Worm (Caenorhabditis elegans) whole organism, mixed stage, embryonic: Measurements from ENCODE around the gene F31E8.4.

ENCODE experiments used
- bed-3 ChIP-seq: fragments of 200-800 bp; sonication (Bioruptor generic); optimal IDR thresholded peaks from 3 replicates; lab custom pipeline; 2018; ENCODE audit warnings: mild to moderate bottlenecking, missing genetic modification characterization, moderate library complexity, missing compliant biosample characterization
- ceh-39 ChIP-seq: fragments of 150-350 bp; optimal IDR thresholded peaks from 2 replicates; lab custom pipeline; 2014; ENCODE audit warnings: missing biosample characterization, missing genetic modification characterization
- ceh-83 ChIP-seq: fragments of 200-800 bp; sonication (Bioruptor generic); optimal IDR thresholded peaks from 2 replicates; lab custom pipeline; 2018; ENCODE audit warnings: mild to moderate bottlenecking, missing genetic modification characterization, missing compliant biosample characterization
- ces-1 ChIP-seq: fragments of 150-350 bp; optimal IDR thresholded peaks from 2 replicates; lab custom pipeline; 2014; ENCODE audit warnings: missing biosample characterization, missing genetic modification reagents, missing genetic modification characterization
- cnd-1 ChIP-seq: fragments of 200-800 bp; sonication (Bioruptor generic); optimal IDR thresholded peaks from 2 replicates; lab custom pipeline; 2018; ENCODE audit warnings: mild to moderate bottlenecking, missing genetic modification characterization, missing compliant biosample characterization
- drap-1 ChIP-seq: fragments of 200-800 bp; sonication (Bioruptor generic); optimal IDR thresholded peaks from 3 replicates; lab custom pipeline; 2018; ENCODE audit warnings: mild to moderate bottlenecking, missing genetic modification characterization, missing compliant biosample characterization
- elt-1 ChIP-seq: sonication (generic microtip); optimal IDR thresholded peaks from 2 replicates; lab custom pipeline; 2017; ENCODE audit warnings: missing genetic modification characterization, mild to moderate bottlenecking, missing compliant biosample characterization, antibody characterized with exemption, moderate library complexity, borderline replicate concordance; ENCODE audit not compliant: insufficient read depth
- flh-1 ChIP-seq: fragments of 200-800 bp; sonication (Bioruptor generic); optimal IDR thresholded peaks from 2 replicates; lab custom pipeline; 2018; ENCODE audit warnings: mild to moderate bottlenecking, missing genetic modification characterization, moderate library complexity, missing compliant biosample characterization
- ham-2 ChIP-seq: fragments of 200-800 bp; sonication (Bioruptor generic); optimal IDR thresholded peaks from 2 replicates; lab custom pipeline; 2018; ENCODE audit warnings: mild to moderate bottlenecking, missing genetic modification characterization, missing compliant biosample characterization
- hlh-1 ChIP-seq: fragments of 150-350 bp; optimal IDR thresholded peaks from 2 replicates; lab custom pipeline; 2014; ENCODE audit warnings: missing biosample characterization, missing genetic modification reagents, missing genetic modification characterization
- lin-32 ChIP-seq: fragments of 200-800 bp; sonication (Bioruptor generic); optimal IDR thresholded peaks from 2 replicates; lab custom pipeline; 2018; ENCODE audit warnings: mild to moderate bottlenecking, missing genetic modification characterization, missing compliant biosample characterization
- mep-1 ChIP-seq: fragments of 150-350 bp; optimal IDR thresholded peaks from 2 replicates; lab custom pipeline; 2017; ENCODE audit warnings: missing biosample characterization, missing genetic modification reagents, missing genetic modification characterization, inconsistent platforms
- mls-2 ChIP-seq: sonication (generic microtip); optimal IDR thresholded peaks from 2 replicates; lab custom pipeline; 2016; ENCODE audit warnings: mild to moderate bottlenecking, missing genetic modification characterization, moderate library complexity, missing compliant biosample characterization
- nhr-2 ChIP-seq: fragments of 150-350 bp; optimal IDR thresholded peaks from 2 replicates; lab custom pipeline; 2014; ENCODE audit warnings: missing biosample characterization, missing genetic modification characterization
- nhr-237 ChIP-seq: fragments of 150-350 bp; optimal IDR thresholded peaks from 2 replicates; lab custom pipeline; 2014; ENCODE audit warnings: missing biosample characterization, missing genetic modification characterization
- nhr-76 ChIP-seq: sonication (generic microtip); optimal IDR thresholded peaks from 2 replicates; lab custom pipeline; 2017; ENCODE audit warnings: missing biosample characterization, missing genetic modification characterization
- pha-4 ChIP-seq: fragments of 150-350 bp; optimal IDR thresholded peaks from 2 replicates; lab custom pipeline; 2018; ENCODE audit warnings: missing biosample characterization, missing genetic modification reagents, missing genetic modification characterization
- sem-2 ChIP-seq: fragments of 200-800 bp; sonication (Bioruptor generic); optimal IDR thresholded peaks from 2 replicates; lab custom pipeline; 2018; ENCODE audit warnings: mild to moderate bottlenecking, missing genetic modification characterization, missing compliant biosample characterization
- snpc-4 ChIP-seq: fragments of 150-350 bp; optimal IDR thresholded peaks from 2 replicates; lab custom pipeline; 2014; ENCODE audit warnings: missing biosample characterization, missing genetic modification characterization
- sptf-1 ChIP-seq: sonication (generic microtip); optimal IDR thresholded peaks from 2 replicates; lab custom pipeline; 2017; ENCODE audit warnings: mild to moderate bottlenecking, missing genetic modification characterization, moderate library complexity, missing compliant biosample characterization
- unc-120 ChIP-seq: sonication (generic microtip); optimal IDR thresholded peaks from 2 replicates; lab custom pipeline; 2017; ENCODE audit warnings: missing genetic modification characterization, missing compliant biosample characterization; ENCODE audit not compliant: poor library complexity, severe bottlenecking
- unc-39 ChIP-seq: fragments of 150-350 bp; optimal IDR thresholded peaks from 2 replicates; lab custom pipeline; 2014; ENCODE audit warnings: missing biosample characterization, missing genetic modification characterization
- unc-62 ChIP-seq: fragments of 150-350 bp; optimal IDR thresholded peaks from 2 replicates; lab custom pipeline; 2014; ENCODE audit warnings: missing biosample characterization, missing genetic modification reagents, missing genetic modification characterization
- zip-8 ChIP-seq: fragments of 150-350 bp; optimal IDR thresholded peaks from 2 replicates; lab custom pipeline; 2014; ENCODE audit warnings: missing biosample characterization, missing genetic modification characterization
- ztf-11 ChIP-seq: fragments of 150-350 bp; optimal IDR thresholded peaks from 2 replicates; lab custom pipeline; 2014; ENCODE audit warnings: missing biosample characterization, missing genetic modification characterization

F31E8.4 gene

ce11 chrII:6833781-6834339, 33.9 kb upstream of the F31E8.4 start:
- peak; percentile 35 for TF ChIP-seq mls-2
- TF ChIP-seq drap-1 (GFP tag; lab: Kevin White, UChicago): peak; percentile 38
- TF ChIP-seq cnd-1 (tag; lab: Kevin White, UChicago): peak; percentile 12
- TF ChIP-seq nhr-76 (tag; lab: Kevin White, UChicago): no peak
- TF ChIP-seq zip-8 (tag; lab: Kevin White, UChicago): no peak

ce11 chrII:6832695-6833389, 32.9 kb upstream of the F31E8.4 start:
- TF ChIP-seq ces-1 (GFP tag; lab: Kevin White, UChicago) (no peak), pha-4 (tag; lab: Kevin White, UChicago) (no peak), ham-2 (GFP tag; lab: Kevin White, UChicago) (peak; percentile 86), hlh-1 (peak; percentile 60), mep-1 (peak; percentile 2), unc-120 (tag; lab: Kevin White, UChicago) (peak; percentile 28), flh-1 (GFP tag; lab: Kevin White, UChicago) (no peak), nhr-237 (tag; lab: Kevin White, UChicago) (no peak), sem-2 (GFP tag; lab: Kevin White, UChicago) (no peak), ceh-83 (GFP tag; lab: Kevin White, UChicago) (no peak), nhr-76 (tag; lab: Kevin White, UChicago) (no peak), elt-1 (tag; lab: Kevin White, UChicago) (peak; percentile 90), unc-62 (GFP tag; lab: Kevin White, UChicago) (peak; percentile 30)
- TF ChIP-seq, all 35 proteins: peak for 6

- no peak for TF ChIP-seq snpc-4
- peak; percentile 29 for TF ChIP-seq ces-1 (GFP tag; lab: Kevin White, UChicago)
- TF ChIP-seq, all 35 proteins: peak for 1
Measured at ce11 chrII:6832207-6832606, 32.3 kb upstream of the F31E8.4 start.

ce11 chrII:6831531-6832201, 31.7 kb upstream of the F31E8.4 start:
- TF ChIP-seq elt-1 (tag; lab: Kevin White, UChicago) (peak; percentile 1), pha-4 (tag; lab: Kevin White, UChicago) (peak; percentile 56), mep-1 (peak; percentile 17), flh-1 (GFP tag; lab: Kevin White, UChicago) (no peak), bed-3 (GFP tag; lab: Kevin White, UChicago) (no peak), sptf-1 (tag; lab: Kevin White, UChicago) (peak; percentile 44), unc-62 (GFP tag; lab: Kevin White, UChicago) (peak; percentile 24), ceh-83 (GFP tag; lab: Kevin White, UChicago) (peak; percentile 55), nhr-2 (tag; lab: Kevin White, UChicago) (peak; percentile 93), ham-2 (GFP tag; lab: Kevin White, UChicago) (no peak)

ce11 chrII:6830923-6831322, 31.0 kb upstream of the F31E8.4 start:
- TF ChIP-seq ceh-83 (GFP tag; lab: Kevin White, UChicago) (no peak), unc-39 (tag; lab: Kevin White, UChicago) (no peak), ztf-11 (tag; lab: Kevin White, UChicago) (peak; percentile 7), sptf-1 (tag; lab: Kevin White, UChicago) (no peak), lin-32 (GFP tag; lab: Kevin White, UChicago) (no peak), zip-8 (tag; lab: Kevin White, UChicago) (no peak), nhr-2 (tag; lab: Kevin White, UChicago) (peak; percentile 64), mls-2 (peak; percentile 29), mep-1 (peak; percentile 35), drap-1 (GFP tag; lab: Kevin White, UChicago) (no peak), cnd-1 (tag; lab: Kevin White, UChicago) (peak; percentile 62), nhr-237 (tag; lab: Kevin White, UChicago) (no peak), ham-2 (GFP tag; lab: Kevin White, UChicago) (peak; percentile 72), ceh-39 (tag; lab: Kevin White, UChicago) (no peak)
